Fruit fly (Drosophila melanogaster): Measurements from ENCODE around the gene CG7387.

DNA sequence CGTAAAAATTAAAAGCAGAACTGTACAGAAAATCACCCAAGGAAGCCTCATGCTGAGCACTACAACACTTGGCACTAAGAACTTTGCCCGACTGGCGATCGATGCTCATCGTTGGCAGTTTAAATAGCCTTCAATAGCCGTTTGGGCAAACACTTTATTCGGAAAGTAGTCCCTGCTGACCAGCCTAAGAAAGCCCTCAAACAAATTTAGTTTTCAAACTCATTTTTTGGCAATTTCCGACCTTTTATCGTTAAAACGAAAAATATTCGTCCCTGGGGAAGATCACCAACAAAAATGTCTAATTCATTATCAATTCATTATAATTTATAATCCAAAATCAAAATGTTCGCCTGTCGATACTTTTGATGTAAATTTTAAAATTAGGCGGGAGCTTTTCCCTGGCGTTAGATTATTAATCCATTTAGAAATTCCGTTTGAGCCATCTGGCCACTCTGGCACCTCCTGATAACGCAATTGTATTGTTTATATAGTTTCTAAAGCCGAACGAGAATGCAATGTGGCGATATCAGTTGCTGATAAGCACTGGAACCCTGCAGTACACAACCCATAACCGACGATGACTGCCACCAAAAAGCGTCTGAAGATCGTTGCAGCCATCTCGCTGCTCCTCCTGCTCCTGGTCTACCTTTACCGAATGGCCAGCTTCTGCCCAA lies 12.3 kb downstream of the CG7387 start, which contains the start of the genes mthl7 and Uxs:
- no peak for TF ChIP-seq Sin3A (optimal IDR thresholded peaks at IDR 0.05)
- no peak for TF ChIP-seq ttk (optimal IDR thresholded peaks at IDR 0.05)

Data from Kc167 (cell line).